Fruit fly (Drosophila melanogaster) whole organism, embryonic: ENCODE measurements around the gene CG11052.
A peak's percentile ranks its signal among the peaks of the same experiment; 100 is the strongest.

Experiments used
- CG10147 ChIP-seq: fragments of 200-800 bp; sonication (Bioruptor generic); optimal IDR thresholded peaks from 2 replicates; lab custom pipeline; 2019; ENCODE audit warnings: missing biosample characterization, mild to moderate bottlenecking, missing genetic modification characterization, moderate library complexity
- CG11398 ChIP-seq: fragments of 200-800 bp; sonication (Bioruptor generic); optimal IDR thresholded peaks from 2 replicates; lab custom pipeline; 2016; ENCODE audit warnings: missing biosample characterization, missing genetic modification characterization
- CG1233 ChIP-seq: fragments of 200-800 bp; sonication (Bioruptor generic); optimal IDR thresholded peaks from 4 replicates; lab custom pipeline; 2018; ENCODE audit warnings: missing biosample characterization, mild to moderate bottlenecking, missing genetic modification characterization
- CG17568 ChIP-seq: fragments of 200-800 bp; sonication (Bioruptor generic); optimal IDR thresholded peaks from 2 replicates; lab custom pipeline; 2018; ENCODE audit warnings: missing biosample characterization, mild to moderate bottlenecking, missing genetic modification characterization, moderate library complexity
- CG18011 ChIP-seq: fragments of 200-800 bp; sonication (Bioruptor generic); optimal IDR thresholded peaks from 2 replicates; lab custom pipeline; 2017; ENCODE audit warnings: missing biosample characterization, missing genetic modification characterization, mild to moderate bottlenecking, moderate library complexity, missing genotype
- CG2116 ChIP-seq: fragments of 200-800 bp; sonication (Bioruptor generic); optimal IDR thresholded peaks from 3 replicates; lab custom pipeline; 2018; ENCODE audit warnings: missing biosample characterization, mild to moderate bottlenecking, missing genetic modification characterization
- CG2199 ChIP-seq: fragments of 200-800 bp; sonication (Bioruptor generic); IDR thresholded peaks from 3 replicates; pipeline ENCODE4 v1.3.6; 2022; ENCODE audit warnings: missing biosample characterization, missing genetic modification characterization
- CG2712 ChIP-seq: fragments of 200-800 bp; optimal IDR thresholded peaks from 3 replicates; lab custom pipeline; 2019; ENCODE audit warnings: missing biosample characterization, mild to moderate bottlenecking, missing genetic modification characterization, moderate library complexity
- CG30020 ChIP-seq: fragments of 200-800 bp; optimal IDR thresholded peaks from 2 replicates; lab custom pipeline; 2019; ENCODE audit warnings: missing biosample characterization, mild to moderate bottlenecking, missing genetic modification characterization, moderate library complexity
- CG32532 ChIP-seq: fragments of 200-800 bp; sonication (Bioruptor generic); IDR thresholded peaks from 2 replicates; pipeline ENCODE4 v1.3.6; 2022; ENCODE audit warnings: missing biosample characterization, missing genetic modification characterization
- CG3281 ChIP-seq: fragments of 200-800 bp; sonication (Bioruptor generic); optimal IDR thresholded peaks from 3 replicates; lab custom pipeline; 2017; ENCODE audit warnings: missing biosample characterization, mild to moderate bottlenecking, missing genetic modification characterization
- CG34224 ChIP-seq: fragments of 200-800 bp; sonication (Bioruptor generic); IDR thresholded peaks from 3 replicates; pipeline ENCODE4 v1.3.6; 2022; ENCODE audit warnings: missing biosample characterization, missing genetic modification characterization; ENCODE audit not compliant: partially characterized antibody
- CG43689 ChIP-seq: fragments of 200-800 bp; sonication (Bioruptor generic); IDR thresholded peaks from 2 replicates; pipeline ENCODE4 v1.3.6; 2022; ENCODE audit warnings: missing biosample characterization, missing genetic modification characterization
- CG4820 ChIP-seq: fragments of 200-800 bp; sonication (Bioruptor generic); optimal IDR thresholded peaks from 3 replicates; lab custom pipeline; 2016; ENCODE audit warnings: missing biosample characterization, missing genetic modification characterization
- CG6854 ChIP-seq: fragments of 200-800 bp; sonication (Bioruptor generic); optimal IDR thresholded peaks from 3 replicates; lab custom pipeline; 2017; ENCODE audit warnings: missing biosample characterization, mild to moderate bottlenecking, missing genetic modification characterization
- CG7271 ChIP-seq: fragments of 200-800 bp; sonication (Bioruptor generic); optimal IDR thresholded peaks from 2 replicates; lab custom pipeline; 2018; ENCODE audit warnings: missing biosample characterization, mild to moderate bottlenecking, missing genetic modification characterization, moderate library complexity
- CG7357 ChIP-seq: fragments of 200-800 bp; sonication (Bioruptor generic); IDR thresholded peaks from 3 replicates; pipeline ENCODE4 v1.3.6; 2022; ENCODE audit warnings: missing biosample characterization, missing genetic modification characterization
- CG7745 ChIP-seq: fragments of 200-800 bp; sonication (Bioruptor generic); optimal IDR thresholded peaks from 2 replicates; lab custom pipeline; 2018; ENCODE audit warnings: missing biosample characterization, mild to moderate bottlenecking, missing genetic modification characterization, moderate library complexity
- CTCF ChIP-seq: fragments of 200-800 bp; sonication (Bioruptor generic); optimal IDR thresholded peaks from 2 replicates; lab custom pipeline; 2017; ENCODE audit warnings: missing biosample characterization, mild to moderate bottlenecking, missing genetic modification characterization, moderate library complexity
- CoRest ChIP-seq: fragments of 200-800 bp; sonication (Bioruptor generic); optimal IDR thresholded peaks from 3 replicates; lab custom pipeline; 2018; ENCODE audit warnings: missing biosample characterization, mild to moderate bottlenecking, missing genetic modification characterization, moderate library complexity
- Dbx ChIP-seq: fragments of 200-800 bp; sonication (Bioruptor generic); IDR thresholded peaks from 3 replicates; pipeline ENCODE4 v1.3.6; 2022; ENCODE audit warnings: missing biosample characterization, missing genetic modification characterization
- Dek ChIP-seq: fragments of 200-800 bp; sonication (Bioruptor generic); optimal IDR thresholded peaks from 3 replicates; lab custom pipeline; 2019; ENCODE audit warnings: missing biosample characterization, mild to moderate bottlenecking, missing genetic modification characterization, moderate library complexity
- Dll ChIP-seq: fragments of 200-800 bp; sonication (Bioruptor generic); IDR thresholded peaks from 4 replicates; pipeline ENCODE4 v1.3.6; 2022; ENCODE audit warnings: missing biosample characterization, missing genetic modification characterization; ENCODE audit not compliant: partially characterized antibody
- Drgx ChIP-seq: fragments of 200-800 bp; sonication (Bioruptor generic); IDR thresholded peaks from 2 replicates; pipeline ENCODE4 v1.3.6; 2022; ENCODE audit warnings: missing biosample characterization, missing genetic modification characterization
- HLHmδ ChIP-seq: fragments of 200-800 bp; sonication (Bioruptor generic); optimal IDR thresholded peaks from 2 replicates; lab custom pipeline; 2018; ENCODE audit warnings: missing biosample characterization, mild to moderate bottlenecking, missing genetic modification characterization, moderate library complexity
- HmgD ChIP-seq: fragments of 200-800 bp; sonication (Bioruptor generic); optimal IDR thresholded peaks from 3 replicates; lab custom pipeline; 2016; ENCODE audit warnings: missing biosample characterization, missing genetic modification characterization
- Mad ChIP-seq: fragments of 200-800 bp; sonication (Bioruptor generic); optimal IDR thresholded peaks from 2 replicates; lab custom pipeline; 2016; ENCODE audit warnings: missing biosample characterization, missing genetic modification characterization
- Nf-YB ChIP-seq: fragments of 200-800 bp; sonication (Bioruptor generic); optimal IDR thresholded peaks from 3 replicates; lab custom pipeline; 2019; ENCODE audit warnings: missing biosample characterization, mild to moderate bottlenecking, missing genetic modification characterization, moderate library complexity
- NfI ChIP-seq: fragments of 200-800 bp; sonication (Bioruptor generic); optimal IDR thresholded peaks from 3 replicates; lab custom pipeline; 2018; ENCODE audit warnings: missing biosample characterization, mild to moderate bottlenecking, missing genetic modification characterization, moderate library complexity
- Opbp ChIP-seq: fragments of 200-800 bp; sonication (Bioruptor generic); IDR thresholded peaks from 3 replicates; pipeline ENCODE4 v1.3.6; 2022; ENCODE audit warnings: missing biosample characterization, missing genetic modification characterization; ENCODE audit not compliant: partially characterized antibody
- Six4 ChIP-seq: fragments of 200-800 bp; sonication (Bioruptor generic); optimal IDR thresholded peaks from 2 replicates; lab custom pipeline; 2016; ENCODE audit warnings: missing biosample characterization, missing genetic modification characterization
- bsh ChIP-seq, 2 experiments: fragments of 200-800 bp; sonication (Bioruptor generic); optimal IDR thresholded peaks; 2 replicates each; lab custom pipeline; 2017 to 2018; ENCODE audit warnings: mild to moderate bottlenecking in 2 of 2, missing biosample characterization in 2 of 2, missing genetic modification characterization in 2 of 2, moderate library complexity in 1 of 2
- crc ChIP-seq: fragments of 200-800 bp; sonication (Bioruptor generic); optimal IDR thresholded peaks from 2 replicates; lab custom pipeline; 2016; ENCODE audit warnings: missing biosample characterization, missing genetic modification characterization
- da ChIP-seq: fragments of 200-800 bp; sonication (Bioruptor generic); optimal IDR thresholded peaks from 2 replicates; lab custom pipeline; 2016; ENCODE audit warnings: missing biosample characterization, missing genetic modification characterization
- esg ChIP-seq: fragments of 200-800 bp; sonication (Bioruptor generic); conservative IDR thresholded peaks from 2 replicates; pipeline ENCODE4 v1.3.6; 2022; ENCODE audit warnings: missing biosample characterization, missing genetic modification characterization
- gcm ChIP-seq: fragments of 200-800 bp; sonication (Bioruptor generic); optimal IDR thresholded peaks from 2 replicates; lab custom pipeline; 2019; ENCODE audit warnings: missing biosample characterization, mild to moderate bottlenecking, missing genetic modification characterization, moderate library complexity
- gcm2 ChIP-seq: fragments of 200-800 bp; sonication (Bioruptor generic); optimal IDR thresholded peaks from 2 replicates; lab custom pipeline; 2016; ENCODE audit warnings: missing biosample characterization, missing genetic modification characterization
- grn ChIP-seq: fragments of 200-800 bp; sonication (Bioruptor generic); optimal IDR thresholded peaks from 3 replicates; lab custom pipeline; 2017; ENCODE audit warnings: missing biosample characterization, missing genetic modification characterization
- ken ChIP-seq: fragments of 200-800 bp; sonication (Bioruptor generic); IDR thresholded peaks from 3 replicates; pipeline ENCODE4 v1.3.6; 2022; ENCODE audit warnings: missing biosample characterization, missing genetic modification characterization
- lmd ChIP-seq: fragments of 200-800 bp; sonication (Bioruptor generic); IDR thresholded peaks from 2 replicates; pipeline ENCODE4 v1.3.6; 2022; ENCODE audit warnings: missing biosample characterization, missing genetic modification characterization
- nau ChIP-seq: fragments of 200-800 bp; sonication (Bioruptor generic); optimal IDR thresholded peaks from 3 replicates; lab custom pipeline; 2017; ENCODE audit warnings: missing biosample characterization, mild to moderate bottlenecking, missing genetic modification characterization, missing genetic modification reagents
- oc ChIP-seq: fragments of 200-800 bp; sonication (Bioruptor generic); optimal IDR thresholded peaks from 2 replicates; lab custom pipeline; 2018; ENCODE audit warnings: missing biosample characterization, mild to moderate bottlenecking, missing genetic modification characterization, moderate library complexity
- odd ChIP-seq: fragments of 200-800 bp; sonication (Bioruptor generic); optimal IDR thresholded peaks from 2 replicates; lab custom pipeline; 2017; ENCODE audit warnings: missing biosample characterization, mild to moderate bottlenecking, missing genetic modification characterization
- pnt ChIP-seq: fragments of 200-800 bp; sonication (Bioruptor generic); optimal IDR thresholded peaks from 3 replicates; lab custom pipeline; 2016; ENCODE audit warnings: missing biosample characterization, missing genetic modification characterization
- row ChIP-seq: fragments of 200-800 bp; sonication (Bioruptor generic); IDR thresholded peaks from 3 replicates; pipeline ENCODE4 v1.3.6; 2022; ENCODE audit warnings: missing biosample characterization, missing genetic modification characterization
- slbo ChIP-seq: fragments of 200-800 bp; sonication (Bioruptor generic); IDR thresholded peaks from 2 replicates; pipeline ENCODE4 v1.3.6; 2022; ENCODE audit warnings: missing biosample characterization, missing genetic modification characterization
- unpg ChIP-seq: fragments of 200-800 bp; sonication (Bioruptor generic); optimal IDR thresholded peaks from 3 replicates; lab custom pipeline; 2018; ENCODE audit warnings: missing biosample characterization, mild to moderate bottlenecking, missing genetic modification characterization, moderate library complexity
- zfh2 ChIP-seq: fragments of 200-800 bp; sonication (Bioruptor generic); optimal IDR thresholded peaks from 2 replicates; lab custom pipeline; 2016; ENCODE audit warnings: missing biosample characterization, missing genetic modification characterization

CG11052 gene

dm6 chr3R:7977011-7977925, 31.8 kb downstream of the CG11052 start (continued):
- TF ChIP-seq CG2199 (GFP tag; lab: Robert Waterston, UW) = peak; percentile 79; the same call in 2 of the 3 replicates
- no peak for TF ChIP-seq ken (GFP tag; lab: Robert Waterston, UW)
- TF ChIP-seq pnt = peak; percentile 16
- TF ChIP-seq Dbx (GFP tag; lab: Robert Waterston, UW) = peak; percentile 54; the same call in 2 of the 3 replicates
- peak; percentile 58; the same call in 1 of the 3 replicates for TF ChIP-seq Opbp (GFP tag; lab: Robert Waterston, UW)
- TF ChIP-seq CG32532 (GFP tag; lab: Robert Waterston, UW) = 0 out of 2 replicates have a peak, but pooled peaks have one; percentile 26
- TF ChIP-seq Dll (GFP tag; lab: Robert Waterston, UW) = no peak
- TF ChIP-seq row (GFP tag; lab: Robert Waterston, UW) = peak; percentile 21; the same call in 1 of the 3 replicates
- peak; percentile 29 for TF ChIP-seq CG1233 (GFP tag; lab: Kevin White, UChicago)
- TF ChIP-seq Dek (tag; lab: Kevin White, UChicago) = peak; percentile 52
- peak; percentile 1 for TF ChIP-seq CG6854 (GFP tag; lab: Kevin White, UChicago)
- peak; percentile 33 for TF ChIP-seq da (GFP tag; lab: Kevin White, UChicago)
- no peak for TF ChIP-seq CG7357 (GFP tag; lab: Robert Waterston, UW)
- no peak for TF ChIP-seq CG43689 (GFP tag; lab: Robert Waterston, UW)
- TF ChIP-seq CG2712 = peak; percentile 67
- no peak for TF ChIP-seq Drgx (GFP tag; lab: Robert Waterston, UW)
- TF ChIP-seq HmgD = peak; percentile 70
- peak; percentile 49 for TF ChIP-seq CG10147 (GFP tag; lab: Kevin White, UChicago)
- TF ChIP-seq esg = no peak
- 0 out of 2 replicates have a peak, but pooled peaks have one; percentile 6 for TF ChIP-seq lmd (GFP tag; lab: Robert Waterston, UW)
- no peak for TF ChIP-seq CG7745 (tag; lab: Kevin White, UChicago)
- TF ChIP-seq grn (GFP tag; lab: Kevin White, UChicago) = peak; percentile 55
- peak; percentile 27 for TF ChIP-seq NfI
- TF ChIP-seq Six4 = no peak
- no peak for TF ChIP-seq Mad (GFP tag; lab: Kevin White, UChicago)
- TF ChIP-seq gcm2 (GFP tag; lab: Kevin White, UChicago) = peak; percentile 1
- TF ChIP-seq CG17568 (GFP tag; lab: Kevin White, UChicago) = peak; percentile 37
- peak; percentile 99 for TF ChIP-seq CG18011
- TF ChIP-seq slbo = 0 out of 2 replicates have a peak, but pooled peaks have one; percentile 10
- TF ChIP-seq bsh (GFP tag; optimal IDR thresholded peaks at IDR 0.05; lab: Kevin White, UChicago) = peak in 1 of 2 experiments; percentile 22
- peak; percentile 9 for TF ChIP-seq CG11398 (GFP tag; lab: Kevin White, UChicago)
- TF ChIP-seq odd (GFP tag; lab: Kevin White, UChicago) = peak; percentile 4
- peak; percentile 20 for TF ChIP-seq crc (GFP tag; lab: Kevin White, UChicago)
- peak; percentile 18 for TF ChIP-seq nau (GFP tag; lab: Kevin White, UChicago)
- TF ChIP-seq CTCF = peak; percentile 59
- peak; percentile 39 for TF ChIP-seq CoRest (tag; lab: Kevin White, UChicago)
- TF ChIP-seq gcm = peak; percentile 42
- peak; percentile 10 for TF ChIP-seq CG4820
- peak; percentile 24 for TF ChIP-seq CG3281 (GFP tag; lab: Kevin White, UChicago)
- no peak for TF ChIP-seq HLHmδ (GFP tag; lab: Kevin White, UChicago)
- TF ChIP-seq CG30020 (tag; lab: Kevin White, UChicago) = peak; percentile 56
- peak; percentile 4 for TF ChIP-seq Nf-YB (GFP tag; lab: Kevin White, UChicago)
- peak; percentile 15 for TF ChIP-seq CG7271
- no peak for TF ChIP-seq CG34224 (GFP tag; lab: Robert Waterston, UW)
- TF ChIP-seq unpg (GFP tag; lab: Kevin White, UChicago) = peak; percentile 22
- TF ChIP-seq CG2116 = peak; percentile 26
- no peak for TF ChIP-seq zfh2
- peak; percentile 94 for TF ChIP-seq oc (tag; lab: Kevin White, UChicago)
